Fruit fly (Drosophila melanogaster): ENCODE measurements around the gene Syx7.

Syx7 gene

DNA sequence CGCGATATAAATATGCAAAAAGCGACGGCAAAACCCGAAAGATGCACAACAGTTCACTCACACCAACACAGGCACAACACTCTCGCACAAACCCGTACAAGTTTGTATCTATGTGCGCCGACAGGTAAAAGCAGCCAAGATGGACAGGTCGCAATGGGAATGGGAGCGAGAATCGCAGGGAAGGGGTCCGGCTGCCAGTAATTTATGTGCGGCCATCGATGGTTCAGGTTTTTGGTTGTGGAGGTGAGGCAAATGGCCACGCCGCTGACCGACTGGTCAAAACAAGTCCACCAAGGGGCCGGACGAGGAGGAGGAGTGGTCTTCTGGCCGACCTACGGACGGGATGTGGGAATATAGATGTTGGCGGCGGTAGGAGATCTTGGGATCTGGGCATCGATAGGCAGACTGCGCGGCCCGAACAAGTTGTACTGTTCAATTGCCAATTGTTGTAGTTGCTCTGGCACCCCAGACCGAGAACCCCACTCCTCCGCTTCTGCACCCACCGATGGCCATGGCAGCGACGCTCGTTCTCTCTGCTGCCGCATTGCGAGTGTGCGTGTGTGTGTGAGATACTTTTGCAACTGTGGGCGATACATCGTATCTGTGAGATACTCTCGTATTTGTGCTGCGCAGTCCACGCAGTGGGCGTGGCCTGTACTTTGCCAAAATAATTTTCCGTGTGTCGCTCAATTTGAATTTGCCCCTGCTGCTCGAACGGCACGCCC lies 14.7 kb downstream of the Syx7 start (continued):
- TF ChIP-seq CG34422 (GFP tag; IDR thresholded peaks at IDR 0.05) (no peak), disco-r (GFP tag; optimal IDR thresholded peaks at IDR 0.05) (no peak), Oaz (GFP tag; IDR thresholded peaks at IDR 0.05) (no peak), CG8290 (GFP tag; optimal IDR thresholded peaks at IDR 0.05) (no peak), CG8290 (tag; optimal IDR thresholded peaks at IDR 0.05) (no peak), nau (GFP tag; optimal IDR thresholded peaks at IDR 0.05) (no peak), Nf-YB (GFP tag; optimal IDR thresholded peaks at IDR 0.05) (peak; percentile 93), cas (GFP tag; IDR thresholded peaks at IDR 0.05) (no peak), exex (tag; optimal IDR thresholded peaks at IDR 0.05) (no peak), CG3407 (GFP tag; optimal IDR thresholded peaks at IDR 0.05) (no peak), bab2 (GFP tag; optimal IDR thresholded peaks at IDR 0.05) (no peak), zfh1 (GFP tag; IDR thresholded peaks at IDR 0.05) (no peak), CG6654 (GFP tag; optimal IDR thresholded peaks at IDR 0.05) (no peak), amos (GFP tag; IDR thresholded peaks at IDR 0.05; ENCODE audit: partially characterized antibody) (0 out of 2 replicates have a peak, but pooled peaks have one; percentile 13), CG12744 (GFP tag; optimal IDR thresholded peaks at IDR 0.05) (no peak), Hmr (GFP tag; optimal IDR thresholded peaks at IDR 0.05) (no peak), CG17912 (GFP tag; optimal IDR thresholded peaks at IDR 0.05) (no peak), Meics (GFP tag; optimal IDR thresholded peaks at IDR 0.05) (no peak), cg (GFP tag; optimal IDR thresholded peaks at IDR 0.05) (peak; percentile 83), Pdp1 (GFP tag; optimal IDR thresholded peaks at IDR 0.05) (no peak), BtbVII (GFP tag; optimal IDR thresholded peaks at IDR 0.05) (no peak), CG3726 (GFP tag; IDR thresholded peaks at IDR 0.05) (no peak), Neu2 (GFP tag; optimal IDR thresholded peaks at IDR 0.05; ENCODE audit: borderline replicate concordance) (no peak), dpn (GFP tag; optimal IDR thresholded peaks at IDR 0.05) (no peak), vfl (GFP tag; optimal IDR thresholded peaks at IDR 0.05) (no peak), CG14050 (GFP tag; IDR thresholded peaks at IDR 0.05) (no peak), lilli (GFP tag; optimal IDR thresholded peaks at IDR 0.05) (no peak), Taf1 (GFP tag; IDR thresholded peaks at IDR 0.05) (no peak), Camta (GFP tag; optimal IDR thresholded peaks at IDR 0.05) (no peak), grau (tag; optimal IDR thresholded peaks at IDR 0.05) (no peak), Blimp-1 (GFP tag; optimal IDR thresholded peaks at IDR 0.05) (no peak), slp2 (GFP tag; optimal IDR thresholded peaks at IDR 0.05) (no peak), CG31224 (GFP tag; IDR thresholded peaks at IDR 0.05) (no peak), CG3065 (GFP tag; optimal IDR thresholded peaks at IDR 0.05) (no peak), CG11696 (GFP tag; IDR thresholded peaks at IDR 0.05) (no peak), Hr39 (optimal IDR thresholded peaks at IDR 0.05) (no peak), CG7271 (tag; optimal IDR thresholded peaks at IDR 0.05) (no peak), CG12071 (GFP tag; optimal IDR thresholded peaks at IDR 0.05) (no peak), insv (GFP tag; optimal IDR thresholded peaks at IDR 0.05) (no peak), CG12769 (tag; optimal IDR thresholded peaks at IDR 0.05) (peak; percentile 26), sens-2 (GFP tag; IDR thresholded peaks at IDR 0.05) (no peak), ewg (GFP tag; optimal IDR thresholded peaks at IDR 0.05) (peak; percentile 48), CkIIα-i1 (GFP tag; IDR thresholded peaks at IDR 0.05) (no peak), so (GFP tag; IDR thresholded peaks at IDR 0.05) (no peak), CG11560 (tag; IDR thresholded peaks at IDR 0.05) (0 out of 3 replicates have a peak, but pooled peaks have one; percentile 12), Sox100B (GFP tag; optimal IDR thresholded peaks at IDR 0.05) (no peak), Ptx1 (GFP tag; IDR thresholded peaks at IDR 0.05) (no peak), CG10321 (GFP tag; IDR thresholded peaks at IDR 0.05) (no peak), hbn (GFP tag; IDR thresholded peaks at IDR 0.05; ENCODE audit: partially characterized antibody) (no peak), CG10267 (tag; optimal IDR thresholded peaks at IDR 0.05) (no peak), CoRest (tag; optimal IDR thresholded peaks at IDR 0.05) (no peak)
